Worm (Caenorhabditis elegans): ENCODE data around the gene Y55F3BR.2.

DNA sequence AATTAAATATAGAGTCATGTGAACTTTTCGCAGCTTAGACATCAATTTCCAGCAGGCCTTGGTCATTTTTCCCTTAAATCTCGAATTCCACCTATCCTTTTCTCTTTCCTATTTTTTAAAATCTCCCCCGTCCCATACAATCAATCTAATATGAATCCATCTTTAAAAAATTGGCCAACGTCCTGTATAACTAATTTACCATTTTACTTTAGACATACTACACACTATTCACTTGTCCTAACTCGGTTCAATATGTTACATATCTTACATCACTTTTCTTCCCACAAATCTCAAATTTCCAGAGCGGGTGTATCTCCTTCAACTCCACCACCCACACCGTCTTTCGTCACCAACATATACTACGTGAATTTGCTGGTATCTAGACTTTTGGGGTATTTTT, 13.5 kb upstream of the Y55F3BR.2 start, which contains the start of gene lgc-33:
- no peak for TF ChIP-seq madf-9 (GFP tag; conservative IDR thresholded peaks at IDR 0.05)
- TF ChIP-seq dve-1 (tag; optimal IDR thresholded peaks at IDR 0.05; ENCODE audit: insufficient read depth), result no peak
- no peak for TF ChIP-seq snpc-4 (tag; optimal IDR thresholded peaks at IDR 0.05)
- TF ChIP-seq pha-4 (GFP tag; IDR thresholded peaks at IDR 0.05), result no peak
- TF ChIP-seq pha-4 (tag; optimal IDR thresholded peaks at IDR 0.05), result no peak
- TF ChIP-seq jun-1 (tag; optimal IDR thresholded peaks at IDR 0.05), result no peak
- TF ChIP-seq ceh-82 (tag; optimal IDR thresholded peaks at IDR 0.05), result no peak
- no peak for TF ChIP-seq lim-7 (GFP tag; IDR thresholded peaks at IDR 0.05)
- TF ChIP-seq dpl-1 (GFP tag; optimal IDR thresholded peaks at IDR 0.05), result no peak
- no peak for TF ChIP-seq fos-1 (tag; optimal IDR thresholded peaks at IDR 0.05)
- TF ChIP-seq unc-62 (GFP tag; optimal IDR thresholded peaks at IDR 0.05 in 1 of 2), result no peak
- no peak for TF ChIP-seq unc-62 (tag; optimal IDR thresholded peaks at IDR 0.05)

All from whole organism, L4 larva.